Fruit fly (Drosophila melanogaster) whole organism: ENCODE results near the gene LManV.

Source experiments
- CG8478 ChIP-seq: fragments of >200 bp; optimal IDR thresholded peaks from 2 replicates; lab custom pipeline; 2018; ENCODE audit warnings: inconsistent platforms
- Dll ChIP-seq: fragments of >200 bp; optimal IDR thresholded peaks from 2 replicates; lab custom pipeline; 2017
- EcR ChIP-seq, 2 experiments: fragments of >200 bp; optimal IDR thresholded peaks; 2 replicates each; lab custom pipeline; 2017; ENCODE audit warnings: missing biosample characterization in 2 of 2, missing genetic modification characterization in 2 of 2, missing genetic modification reagents in 2 of 2
- pan ChIP-seq: fragments of >200 bp; optimal IDR thresholded peaks from 2 replicates; lab custom pipeline; 2017
- psq ChIP-seq: fragments of >200 bp; optimal IDR thresholded peaks from 2 replicates; lab custom pipeline; 2017

DNA sequence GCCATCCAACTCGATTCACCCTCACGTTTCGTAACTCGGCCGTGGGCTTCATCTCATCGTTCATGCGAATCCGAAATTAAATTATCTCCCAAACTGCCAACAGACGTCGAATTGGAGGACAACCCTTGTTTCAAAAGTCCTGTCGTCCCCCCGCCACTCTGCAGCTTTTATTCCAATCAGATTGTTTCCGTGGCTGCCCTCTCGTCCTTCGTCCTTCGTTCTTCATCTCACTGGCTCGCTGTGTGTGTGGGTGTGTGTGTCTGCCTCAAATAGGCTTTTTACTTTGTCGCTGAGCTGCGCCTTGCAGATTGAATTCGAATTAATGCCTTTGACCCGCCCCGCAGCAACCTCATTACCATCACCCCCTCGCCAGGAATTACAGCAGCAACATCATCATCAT lies 18.1 kb upstream of the LManV start:
- TF ChIP-seq pan (lab: Kevin White, UChicago) = no peak
- no peak for TF ChIP-seq psq (lab: Kevin White, UChicago)
- no peak for TF ChIP-seq CG8478 (lab: Kevin White, UChicago)
- TF ChIP-seq EcR (GFP tag; optimal IDR thresholded peaks at IDR 0.05; lab: Kevin White, UChicago) = no peak
- no peak for TF ChIP-seq Dll (lab: Kevin White, UChicago)
